Fruit fly (Drosophila melanogaster) whole organism, prepupa: ENCODE results near the gene Unc50.

Source experiments
- CG10631 ChIP-seq: fragments of 200-800 bp; sonication (Bioruptor generic); optimal IDR thresholded peaks from 2 replicates; lab custom pipeline; 2016; ENCODE audit warnings: missing biosample characterization, missing genetic modification characterization
- CG32006 ChIP-seq: fragments of 200-800 bp; sonication (Bioruptor generic); optimal IDR thresholded peaks from 3 replicates; lab custom pipeline; 2017; ENCODE audit warnings: missing biosample characterization, mild to moderate bottlenecking, missing genetic modification characterization
- CG6854 ChIP-seq: fragments of 200-800 bp; sonication (Bioruptor generic); optimal IDR thresholded peaks from 2 replicates; lab custom pipeline; 2017; ENCODE audit warnings: missing biosample characterization, mild to moderate bottlenecking, missing genetic modification characterization
- CG8632 ChIP-seq: fragments of 200-800 bp; sonication (Bioruptor generic); optimal IDR thresholded peaks from 3 replicates; lab custom pipeline; 2016; ENCODE audit warnings: missing biosample characterization, missing genetic modification characterization
- Hr38 ChIP-seq: sonication (Bioruptor generic); optimal IDR thresholded peaks from 2 replicates; lab custom pipeline; 2016; ENCODE audit warnings: missing biosample characterization, missing genetic modification characterization
- Hr39 ChIP-seq: fragments of 200-800 bp; sonication (Bioruptor generic); optimal IDR thresholded peaks from 2 replicates; lab custom pipeline; 2016; ENCODE audit warnings: missing biosample characterization, missing genetic modification characterization
- Met ChIP-seq: fragments of 200-800 bp; sonication (Bioruptor generic); optimal IDR thresholded peaks from 3 replicates; lab custom pipeline; 2016; ENCODE audit warnings: missing biosample characterization, missing genetic modification characterization
- OdsH ChIP-seq: fragments of 200-800 bp; sonication (Bioruptor generic); optimal IDR thresholded peaks from 3 replicates; lab custom pipeline; 2016; ENCODE audit warnings: missing biosample characterization, missing genetic modification characterization
- Sox102F ChIP-seq: fragments of 200-800 bp; sonication (Bioruptor generic); optimal IDR thresholded peaks from 2 replicates; lab custom pipeline; 2016; ENCODE audit warnings: missing biosample characterization, mild to moderate bottlenecking, missing genetic modification characterization
- Sox15 ChIP-seq: fragments of 200-800 bp; sonication (Bioruptor generic); optimal IDR thresholded peaks from 3 replicates; lab custom pipeline; 2016; ENCODE audit warnings: missing biosample characterization, missing genetic modification characterization
- achi ChIP-seq: fragments of 200-800 bp; sonication (Bioruptor generic); optimal IDR thresholded peaks from 3 replicates; lab custom pipeline; 2016; ENCODE audit warnings: missing biosample characterization, missing genetic modification characterization
- cyc ChIP-seq: fragments of 200-800 bp; sonication (Bioruptor generic); optimal IDR thresholded peaks from 3 replicates; lab custom pipeline; 2016; ENCODE audit warnings: missing biosample characterization, missing genetic modification characterization
- dsx ChIP-seq: fragments of 200-800 bp; optimal IDR thresholded peaks from 3 replicates; lab custom pipeline; 2019; ENCODE audit warnings: missing biosample characterization, mild to moderate bottlenecking, missing genetic modification characterization, moderate library complexity; ENCODE audit not compliant: poor library complexity, severe bottlenecking
- eg ChIP-seq: fragments of 200-800 bp; sonication (Bioruptor generic); IDR thresholded peaks from 3 replicates; pipeline ENCODE4 v1.3.6; 2022; ENCODE audit warnings: missing biosample characterization, missing genetic modification characterization
- fd85E ChIP-seq: fragments of 200-800 bp; sonication (Bioruptor generic); optimal IDR thresholded peaks from 3 replicates; lab custom pipeline; 2016; ENCODE audit warnings: missing biosample characterization, missing genetic modification characterization
- fkh ChIP-seq: fragments of 200-800 bp; sonication (Bioruptor generic); optimal IDR thresholded peaks from 3 replicates; lab custom pipeline; 2017; ENCODE audit warnings: missing biosample characterization, mild to moderate bottlenecking, missing genetic modification characterization, moderate library complexity
- net ChIP-seq: fragments of 200-800 bp; sonication (Bioruptor generic); optimal IDR thresholded peaks from 3 replicates; lab custom pipeline; 2016; ENCODE audit warnings: missing biosample characterization, missing genetic modification characterization
- pdm3 ChIP-seq: fragments of 200-800 bp; sonication (Bioruptor generic); optimal IDR thresholded peaks from 3 replicates; lab custom pipeline; 2016; ENCODE audit warnings: missing biosample characterization, missing genetic modification characterization
- salr ChIP-seq, 2 experiments: fragments of 200-800 bp; sonication (Bioruptor generic); optimal IDR thresholded peaks; 3 replicates each; lab custom pipeline; 2016 to 2018; ENCODE audit warnings: missing biosample characterization in 2 of 2, missing genetic modification characterization in 2 of 2, mild to moderate bottlenecking in 1 of 2
- spab ChIP-seq: fragments of 200-800 bp; sonication (Bioruptor generic); optimal IDR thresholded peaks from 2 replicates; lab custom pipeline; 2017; ENCODE audit warnings: missing biosample characterization, mild to moderate bottlenecking, missing genetic modification characterization, missing genetic modification reagents
- svp ChIP-seq: fragments of 200-800 bp; sonication (Bioruptor generic); peaks from one replicate; lab custom pipeline; 2016; ENCODE audit warnings: missing biosample characterization, missing genetic modification characterization
- topi ChIP-seq: fragments of 200-800 bp; sonication (Bioruptor generic); optimal IDR thresholded peaks from 3 replicates; lab custom pipeline; 2016; ENCODE audit warnings: missing biosample characterization, missing genetic modification characterization

Gene Unc50

DNA sequence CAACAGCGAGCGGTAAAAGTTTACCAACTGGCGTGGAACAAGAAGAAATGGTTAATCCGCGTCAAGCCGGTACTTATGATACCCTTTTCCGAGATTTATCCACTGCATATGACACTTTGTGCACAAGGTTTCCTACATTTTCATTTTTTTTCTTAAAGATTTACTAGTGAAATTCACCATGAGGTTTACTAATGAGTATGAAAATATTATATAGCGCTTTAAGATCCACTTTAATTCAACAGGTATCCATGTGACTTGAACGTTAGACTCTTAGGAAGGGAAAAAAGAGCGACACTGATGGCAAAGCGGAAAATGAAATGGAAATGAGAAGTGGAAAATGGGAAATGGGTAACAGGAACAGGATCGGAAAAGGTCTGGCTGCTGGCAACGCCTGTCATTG is 37.8 kb downstream of the Unc50 start:
- TF ChIP-seq Hr39 (GFP tag; lab: Kevin White, UChicago), result no peak
- TF ChIP-seq svp (GFP tag; lab: Kevin White, UChicago), result peak; percentile 67
- TF ChIP-seq CG32006, result peak; percentile 12

DNA sequence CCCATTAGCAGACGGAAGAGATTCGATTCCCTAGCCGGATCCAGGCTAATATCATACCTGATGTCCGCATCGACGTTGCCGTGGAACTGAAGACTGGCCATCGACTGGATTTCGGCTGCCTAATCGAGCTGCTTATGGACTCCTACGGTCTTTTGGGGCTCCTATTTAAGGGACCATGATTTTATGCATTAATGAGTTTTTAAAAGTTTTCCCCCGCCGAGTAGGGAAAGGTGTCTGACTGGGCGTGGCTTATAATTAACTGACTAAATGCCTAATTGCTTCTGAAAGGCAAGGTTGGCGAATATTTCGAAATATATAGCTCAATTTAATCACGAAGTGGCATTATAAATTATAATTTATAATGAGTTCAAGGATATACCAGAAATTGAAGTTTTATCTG is 40.6 kb downstream of the Unc50 start, which contains the start of gene Or85e:
Gene Or85e, minus strand, starts transcription at position 101 of the 400 bp plus-strand sequence.
- no peak for TF ChIP-seq CG8632
- no peak for TF ChIP-seq CG6854 (GFP tag; lab: Kevin White, UChicago)
- no peak for TF ChIP-seq net
- no peak for TF ChIP-seq topi (GFP tag; lab: Kevin White, UChicago)
- TF ChIP-seq cyc (GFP tag; lab: Kevin White, UChicago), result no peak
- no peak for TF ChIP-seq eg (GFP tag; lab: Robert Waterston, UW)
- no peak for TF ChIP-seq Met (GFP tag; lab: Kevin White, UChicago)
- no peak for TF ChIP-seq Hr38 (GFP tag; lab: Kevin White, UChicago)
- TF ChIP-seq achi (GFP tag; lab: Kevin White, UChicago), result no peak
- TF ChIP-seq dsx (GFP tag; lab: Kevin White, UChicago), result no peak
- no peak for TF ChIP-seq Sox102F
- no peak for TF ChIP-seq Hr39 (GFP tag; lab: Kevin White, UChicago)
- no peak for TF ChIP-seq salr (GFP tag; optimal IDR thresholded peaks at IDR 0.05; lab: Kevin White, UChicago)
- no peak for TF ChIP-seq pdm3
- no peak for TF ChIP-seq CG10631 (GFP tag; lab: Kevin White, UChicago)
- TF ChIP-seq OdsH (GFP tag; lab: Kevin White, UChicago), result no peak
- no peak for TF ChIP-seq Sox15
- TF ChIP-seq fd85E, result no peak
- no peak for TF ChIP-seq fkh
- TF ChIP-seq spab (GFP tag; lab: Kevin White, UChicago), result no peak
